Worm (Caenorhabditis elegans) whole organism, midembryonic: Measurements from ENCODE around the gene ZK377.15.

Source experiments
- cog-1 ChIP-seq: sonication (generic microtip); optimal IDR thresholded peaks from 2 replicates; lab custom pipeline; 2016; ENCODE audit warnings: missing genetic modification characterization, missing compliant biosample characterization
- flt-1 ChIP-seq: fragments of 200-800 bp; sonication (Bioruptor generic); IDR thresholded peaks from 2 replicates; pipeline ENCODE4 v1.3.6; 2022; ENCODE audit warnings: missing genetic modification characterization, missing compliant biosample characterization
- ztf-29 ChIP-seq: fragments of 200-800 bp; sonication (Bioruptor generic); IDR thresholded peaks from 2 replicates; pipeline ENCODE4 v1.3.6; 2022; ENCODE audit warnings: missing genetic modification reagents, missing genetic modification characterization, missing compliant biosample characterization

- TF ChIP-seq cog-1 (tag; lab: Kevin White, UChicago), result no peak
- TF ChIP-seq flt-1 (GFP tag; lab: Robert Waterston, UW), result no peak
- TF ChIP-seq ztf-29 (GFP tag; lab: Robert Waterston, UW), result no peak
Observed at ce11 chrX:3463875-3464274, 1.8 kb downstream of the ZK377.15 start.
